Worm (Caenorhabditis elegans): ENCODE data around the gene smr-1.

The smr-1 gene

DNA sequence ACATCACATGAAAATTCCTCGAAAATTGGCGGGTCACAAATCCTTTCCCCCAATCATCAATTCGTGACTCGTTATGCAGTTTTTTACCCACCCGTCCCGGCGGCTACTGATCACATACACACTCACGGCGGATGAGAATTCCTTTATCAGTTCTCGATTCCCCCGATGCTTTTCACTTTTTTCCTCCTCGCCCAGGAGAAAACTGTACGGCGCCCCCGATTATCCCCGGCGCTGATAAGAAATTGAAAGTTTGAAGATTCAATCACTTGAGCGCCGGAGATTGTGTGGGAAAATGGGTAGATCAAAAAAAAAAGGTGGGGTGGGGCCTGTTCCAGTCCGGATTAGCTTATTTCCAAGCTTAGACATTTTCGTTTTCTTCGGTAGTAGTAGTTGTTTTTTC is 4.9 kb downstream of the smr-1 start:
- TF ChIP-seq lim-6 (tag; optimal IDR thresholded peaks at IDR 0.05) = no peak
- TF ChIP-seq hlh-15 (tag; optimal IDR thresholded peaks at IDR 0.05) = no peak
- no peak for TF ChIP-seq sdc-2 (tag; optimal IDR thresholded peaks at IDR 0.05)

DNA sequence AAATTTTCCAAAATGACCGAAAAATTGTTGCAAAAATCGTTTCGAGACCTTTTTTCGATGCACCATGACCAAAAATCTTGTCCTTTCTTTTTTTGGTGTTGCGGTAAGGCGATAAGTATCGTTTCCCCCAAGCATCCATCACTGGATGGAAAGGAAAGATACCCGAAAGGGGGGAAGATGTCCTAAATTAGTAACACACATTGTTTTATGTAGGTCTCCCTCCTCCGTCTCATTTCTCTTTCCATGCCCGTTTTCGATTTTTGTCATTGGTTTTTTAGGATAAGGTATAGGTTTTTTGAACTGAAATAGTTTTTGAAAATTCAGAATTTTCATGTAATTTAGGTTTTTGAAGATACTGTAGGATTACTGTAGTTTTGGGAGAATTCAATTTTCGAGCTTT is 6.5 kb downstream of the smr-1 start:
- TF ChIP-seq nhr-11 (tag; optimal IDR thresholded peaks at IDR 0.05) (no peak), sox-2 (GFP tag; IDR thresholded peaks at IDR 0.05) (no peak), T23F11.4 (GFP tag; optimal IDR thresholded peaks at IDR 0.05) (no peak), lin-11 (tag; optimal IDR thresholded peaks at IDR 0.05) (no peak), ceh-34 (tag; optimal IDR thresholded peaks at IDR 0.05) (no peak), tbx-7 (tag; optimal IDR thresholded peaks at IDR 0.05) (no peak), pqm-1 (tag; optimal IDR thresholded peaks at IDR 0.05) (no peak), pha-2 (tag; optimal IDR thresholded peaks at IDR 0.05) (no peak), madf-2 (tag; optimal IDR thresholded peaks at IDR 0.05) (no peak), pros-1 (tag; optimal IDR thresholded peaks at IDR 0.05) (no peak), hlh-30 (tag; optimal IDR thresholded peaks at IDR 0.05; ENCODE audit: insufficient read depth) (no peak), dmd-4 (tag; optimal IDR thresholded peaks at IDR 0.05; ENCODE audit: borderline replicate concordance) (no peak), C08G9.2 (tag; optimal IDR thresholded peaks at IDR 0.05) (no peak), che-1 (tag; optimal IDR thresholded peaks at IDR 0.05) (no peak), unc-42 (tag; optimal IDR thresholded peaks at IDR 0.05) (no peak), hlh-15 (tag; optimal IDR thresholded peaks at IDR 0.05) (no peak), hlh-13 (GFP tag; optimal IDR thresholded peaks at IDR 0.05) (no peak), C38D4.7 (GFP tag; optimal IDR thresholded peaks at IDR 0.05) (no peak)

DNA sequence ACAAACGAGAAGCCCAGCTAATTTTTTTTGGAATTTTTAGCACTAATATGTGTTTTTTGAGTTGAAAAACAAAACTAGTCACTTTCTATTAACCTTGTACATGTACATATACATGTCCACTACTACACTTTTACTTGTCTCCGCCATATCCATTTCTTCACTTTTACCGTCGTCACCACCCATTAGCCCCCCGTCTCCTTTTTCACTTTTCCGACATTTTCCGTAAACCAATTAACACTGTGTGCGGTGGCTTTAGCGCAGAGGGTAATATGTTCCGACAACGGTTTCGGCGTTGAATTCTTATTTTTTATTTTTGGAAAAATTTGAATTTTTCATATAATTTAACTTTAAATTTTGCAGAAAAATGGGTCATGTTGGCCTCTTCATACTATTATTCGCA is 8.7 kb downstream of the smr-1 start, which contains the start of gene cdh-12:
cdh-12 (plus strand) TSS at position 365 of the 400 bp plus-strand sequence.
- no peak for TF ChIP-seq unc-42 (tag; optimal IDR thresholded peaks at IDR 0.05)
- TF ChIP-seq ceh-45 (GFP tag; IDR thresholded peaks at IDR 0.05) = no peak
- no peak for TF ChIP-seq zip-5 (tag; optimal IDR thresholded peaks at IDR 0.05)
- TF ChIP-seq pros-1 (tag; optimal IDR thresholded peaks at IDR 0.05) = no peak
- no peak for TF ChIP-seq ceh-6 (GFP tag; optimal IDR thresholded peaks at IDR 0.05)
- no peak for TF ChIP-seq pqm-1 (tag; optimal IDR thresholded peaks at IDR 0.05)
- TF ChIP-seq pag-3 (tag; optimal IDR thresholded peaks at IDR 0.05; ENCODE audit: borderline replicate concordance) = no peak
- no peak for TF ChIP-seq dmd-4 (tag; optimal IDR thresholded peaks at IDR 0.05; ENCODE audit: borderline replicate concordance)
- no peak for TF ChIP-seq hlh-30 (tag; optimal IDR thresholded peaks at IDR 0.05; ENCODE audit: insufficient read depth)
- no peak for TF ChIP-seq ceh-22 (tag; optimal IDR thresholded peaks at IDR 0.05)
- TF ChIP-seq ceh-31 (tag; optimal IDR thresholded peaks at IDR 0.05) = no peak
- no peak for TF ChIP-seq fax-1 (tag; optimal IDR thresholded peaks at IDR 0.05)
- no peak for TF ChIP-seq elt-2 (tag; optimal IDR thresholded peaks at IDR 0.05)
- TF ChIP-seq ama-1 (optimal IDR thresholded peaks at IDR 0.05) = no peak
- TF ChIP-seq unc-55 (GFP tag; optimal IDR thresholded peaks at IDR 0.05) = no peak
- no peak for TF ChIP-seq hlh-13 (GFP tag; optimal IDR thresholded peaks at IDR 0.05)
- TF ChIP-seq gmeb-2 (tag; optimal IDR thresholded peaks at IDR 0.05) = no peak

DNA sequence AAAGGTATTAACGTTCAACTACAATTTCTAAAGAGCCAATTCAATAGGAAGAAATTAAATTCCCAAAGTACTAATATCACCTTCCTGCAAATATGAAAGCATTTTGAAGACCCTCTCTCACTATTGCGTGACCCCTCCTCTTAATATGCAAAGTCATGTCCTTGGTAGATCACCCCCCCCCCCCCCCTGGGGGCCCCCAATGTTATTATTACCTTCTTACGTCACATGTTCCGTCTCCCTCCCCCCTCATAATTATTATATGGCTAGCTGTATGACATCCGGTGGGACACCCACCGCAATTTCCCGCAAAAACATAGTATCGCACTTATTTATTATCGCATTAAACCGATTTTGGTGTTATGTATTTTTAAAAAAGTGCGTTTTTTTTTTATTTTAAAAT is 19.0 kb downstream of the smr-1 start:
- TF ChIP-seq pat-9 (tag; optimal IDR thresholded peaks at IDR 0.05) (no peak), tbx-2 (tag; optimal IDR thresholded peaks at IDR 0.05) (no peak), K02D7.2 (tag; optimal IDR thresholded peaks at IDR 0.05) (no peak), ceh-19 (GFP tag; optimal IDR thresholded peaks at IDR 0.05) (no peak), C08G9.2 (tag; optimal IDR thresholded peaks at IDR 0.05) (no peak), dmd-4 (tag; optimal IDR thresholded peaks at IDR 0.05; ENCODE audit: borderline replicate concordance) (no peak), K09A11.1 (tag; optimal IDR thresholded peaks at IDR 0.05; ENCODE audit: insufficient read depth) (no peak), pros-1 (tag; optimal IDR thresholded peaks at IDR 0.05) (no peak), tbx-7 (tag; optimal IDR thresholded peaks at IDR 0.05) (no peak), unc-3 (GFP tag; conservative IDR thresholded peaks at IDR 0.05) (no peak), unc-3 (tag; optimal IDR thresholded peaks at IDR 0.05) (no peak), elt-4 (tag; optimal IDR thresholded peaks at IDR 0.05) (no peak), T23F11.4 (GFP tag; optimal IDR thresholded peaks at IDR 0.05) (no peak)

Measured in whole organism, late embryonic.